Fruit fly (Drosophila melanogaster) whole organism, embryonic: Measurements from ENCODE around the gene CG43367.
A peak's percentile ranks its signal among the peaks of the same experiment; 100 is the strongest.

Experiments
- ATbp ChIP-seq: fragments of 200-800 bp; sonication (Bioruptor generic); optimal IDR thresholded peaks from 2 replicates; lab custom pipeline; 2017; ENCODE audit warnings: missing biosample characterization, mild to moderate bottlenecking, missing genetic modification characterization, missing genetic modification reagents
- Abd-B ChIP-seq: fragments of 200-800 bp; sonication (Bioruptor generic); optimal IDR thresholded peaks from 2 replicates; lab custom pipeline; 2018; ENCODE audit warnings: missing biosample characterization, mild to moderate bottlenecking, missing genetic modification characterization, moderate library complexity
- C15 ChIP-seq: fragments of 200-800 bp; sonication (Bioruptor generic); IDR thresholded peaks from 3 replicates; pipeline ENCODE4 v1.3.6; 2022; ENCODE audit warnings: missing biosample characterization, missing genetic modification characterization
- CG11504 ChIP-seq: fragments of 200-800 bp; sonication (Bioruptor generic); optimal IDR thresholded peaks from 3 replicates; lab custom pipeline; 2019; ENCODE audit warnings: missing biosample characterization, mild to moderate bottlenecking, missing genetic modification characterization, moderate library complexity
- CG12219 ChIP-seq: fragments of 200-800 bp; sonication (Bioruptor generic); optimal IDR thresholded peaks from 3 replicates; lab custom pipeline; 2018; ENCODE audit warnings: missing biosample characterization, mild to moderate bottlenecking, missing genetic modification characterization
- CG12299 ChIP-seq: fragments of 200-800 bp; sonication (Bioruptor generic); optimal IDR thresholded peaks from 2 replicates; lab custom pipeline; 2018; ENCODE audit warnings: missing biosample characterization, mild to moderate bottlenecking, missing genetic modification characterization
- CG1529 ChIP-seq: fragments of 200-800 bp; sonication (Bioruptor generic); optimal IDR thresholded peaks from 3 replicates; lab custom pipeline; 2018; ENCODE audit warnings: missing biosample characterization, missing genetic modification characterization
- CG17829 ChIP-seq: fragments of 200-800 bp; optimal IDR thresholded peaks from 2 replicates; lab custom pipeline; 2019; ENCODE audit warnings: missing biosample characterization, mild to moderate bottlenecking, missing genetic modification characterization, moderate library complexity
- CG17912 ChIP-seq: fragments of 200-800 bp; sonication (Bioruptor generic); optimal IDR thresholded peaks from 2 replicates; lab custom pipeline; 2018; ENCODE audit warnings: missing biosample characterization, mild to moderate bottlenecking, missing genetic modification characterization
- CG1792 ChIP-seq: fragments of 200-800 bp; sonication (Bioruptor generic); optimal IDR thresholded peaks from 2 replicates; lab custom pipeline; 2016; ENCODE audit warnings: missing biosample characterization, missing genetic modification characterization
- CG18599 ChIP-seq: fragments of 200-800 bp; sonication (Bioruptor generic); optimal IDR thresholded peaks from 3 replicates; lab custom pipeline; 2017; ENCODE audit warnings: missing biosample characterization, missing genetic modification characterization, mild to moderate bottlenecking, moderate library complexity, missing genetic modification reagents
- CG2199 ChIP-seq: fragments of 200-800 bp; sonication (Bioruptor generic); IDR thresholded peaks from 3 replicates; pipeline ENCODE4 v1.3.6; 2022; ENCODE audit warnings: missing biosample characterization, missing genetic modification characterization
- CG2875 ChIP-seq: fragments of 200-800 bp; sonication (Bioruptor generic); optimal IDR thresholded peaks from 2 replicates; lab custom pipeline; 2017; ENCODE audit warnings: missing biosample characterization, mild to moderate bottlenecking, missing genetic modification characterization, missing genetic modification reagents
- CG3838 ChIP-seq: fragments of 200-800 bp; sonication (Bioruptor generic); optimal IDR thresholded peaks from 3 replicates; lab custom pipeline; 2016; ENCODE audit warnings: missing biosample characterization, missing genetic modification characterization
- CG4328 ChIP-seq: fragments of 200-800 bp; sonication (Bioruptor generic); optimal IDR thresholded peaks from 3 replicates; lab custom pipeline; 2017; ENCODE audit warnings: missing biosample characterization, missing genetic modification reagents, missing genetic modification characterization
- CG4424 ChIP-seq: fragments of 200-800 bp; sonication (Bioruptor generic); optimal IDR thresholded peaks from 3 replicates; lab custom pipeline; 2016; ENCODE audit warnings: missing biosample characterization, missing genetic modification characterization
- CG4707 ChIP-seq: fragments of 200-800 bp; sonication (Bioruptor generic); optimal IDR thresholded peaks from 2 replicates; lab custom pipeline; 2018; ENCODE audit warnings: missing biosample characterization, mild to moderate bottlenecking, missing genetic modification characterization, moderate library complexity
- CG4854 ChIP-seq: fragments of 200-800 bp; sonication (Bioruptor generic); optimal IDR thresholded peaks from 2 replicates; lab custom pipeline; 2016; ENCODE audit warnings: missing biosample characterization, missing genetic modification characterization, inconsistent platforms
- CG6813 ChIP-seq: fragments of 200-800 bp; sonication (Bioruptor generic); optimal IDR thresholded peaks from 2 replicates; lab custom pipeline; 2017; ENCODE audit warnings: missing biosample characterization, missing genetic modification characterization, mild to moderate bottlenecking, moderate library complexity, missing genetic modification reagents
- CG7372 ChIP-seq: fragments of 200-800 bp; sonication (Bioruptor generic); IDR thresholded peaks from 2 replicates; pipeline ENCODE4 v1.3.6; 2022; ENCODE audit warnings: missing biosample characterization, missing genetic modification characterization
- CG7839 ChIP-seq: fragments of 200-800 bp; sonication (Bioruptor generic); optimal IDR thresholded peaks from 3 replicates; lab custom pipeline; 2018; ENCODE audit warnings: missing biosample characterization, mild to moderate bottlenecking, missing genetic modification characterization, moderate library complexity
- D19A ChIP-seq: fragments of 200-800 bp; optimal IDR thresholded peaks from 3 replicates; lab custom pipeline; 2019; ENCODE audit warnings: missing biosample characterization, mild to moderate bottlenecking, missing genetic modification characterization, moderate library complexity
- Dip3 ChIP-seq: fragments of 200-800 bp; sonication (Bioruptor generic); optimal IDR thresholded peaks from 3 replicates; lab custom pipeline; 2016; ENCODE audit warnings: missing biosample characterization, missing genetic modification characterization
- Dll ChIP-seq: fragments of 200-800 bp; sonication (Bioruptor generic); IDR thresholded peaks from 4 replicates; pipeline ENCODE4 v1.3.6; 2022; ENCODE audit warnings: missing biosample characterization, missing genetic modification characterization; ENCODE audit not compliant: partially characterized antibody
- Fer2 ChIP-seq: fragments of 200-800 bp; sonication (Bioruptor generic); optimal IDR thresholded peaks from 2 replicates; lab custom pipeline; 2018; ENCODE audit warnings: missing biosample characterization, mild to moderate bottlenecking, missing genetic modification characterization, moderate library complexity
- Hmx ChIP-seq: fragments of 200-800 bp; sonication (Bioruptor generic); optimal IDR thresholded peaks from 2 replicates; lab custom pipeline; 2016; ENCODE audit warnings: missing biosample characterization, missing genetic modification characterization
- Meics ChIP-seq: fragments of 200-800 bp; sonication (Bioruptor generic); optimal IDR thresholded peaks from 2 replicates; lab custom pipeline; 2017; ENCODE audit warnings: missing biosample characterization, mild to moderate bottlenecking, missing genetic modification characterization
- Nf-YC ChIP-seq: fragments of 200-800 bp; optimal IDR thresholded peaks from 3 replicates; lab custom pipeline; 2019; ENCODE audit warnings: missing biosample characterization, mild to moderate bottlenecking, missing genetic modification characterization, moderate library complexity
- NfI ChIP-seq: fragments of 200-800 bp; sonication (Bioruptor generic); optimal IDR thresholded peaks from 3 replicates; lab custom pipeline; 2018; ENCODE audit warnings: missing biosample characterization, mild to moderate bottlenecking, missing genetic modification characterization, moderate library complexity
- Oli ChIP-seq: fragments of 200-800 bp; sonication (Bioruptor generic); optimal IDR thresholded peaks from 2 replicates; lab custom pipeline; 2018; ENCODE audit warnings: missing biosample characterization, mild to moderate bottlenecking, missing genetic modification characterization, moderate library complexity
- Sox102F ChIP-seq: fragments of 200-800 bp; sonication (Bioruptor generic); optimal IDR thresholded peaks from 2 replicates; lab custom pipeline; 2018; ENCODE audit warnings: missing biosample characterization, mild to moderate bottlenecking, missing genetic modification characterization, moderate library complexity
- Stat92E ChIP-seq, 3 experiments: fragments of >200 bp in 2 of 3; fragments of 200-800 bp in 1 of 3; sonication (Bioruptor generic) in 1 of 3; optimal IDR thresholded peaks; 2 replicates each; lab custom pipeline; 2017 to 2019; ENCODE audit warnings: missing biosample characterization in 3 of 3, missing genetic modification characterization in 3 of 3, mild to moderate bottlenecking in 1 of 3, moderate library complexity in 1 of 3
- Taf1 ChIP-seq: fragments of 200-800 bp; sonication (Bioruptor generic); IDR thresholded peaks from 2 replicates; pipeline ENCODE4 v1.3.6; 2022; ENCODE audit warnings: missing biosample characterization, missing genetic modification characterization
- YL-1 ChIP-seq: fragments of 200-800 bp; sonication (Bioruptor generic); optimal IDR thresholded peaks from 3 replicates; lab custom pipeline; 2017; ENCODE audit warnings: missing biosample characterization, mild to moderate bottlenecking, missing genetic modification characterization
- amos ChIP-seq: fragments of 200-800 bp; sonication (Bioruptor generic); IDR thresholded peaks from 2 replicates; pipeline ENCODE4 v1.3.6; 2022; ENCODE audit warnings: missing biosample characterization, missing genetic modification characterization; ENCODE audit not compliant: partially characterized antibody
- ash1 ChIP-seq: fragments of 200-800 bp; sonication (Bioruptor generic); optimal IDR thresholded peaks from 2 replicates; lab custom pipeline; 2018; ENCODE audit warnings: missing biosample characterization, mild to moderate bottlenecking, missing genetic modification characterization
- bowl ChIP-seq: fragments of 200-800 bp; sonication (Bioruptor generic); IDR thresholded peaks from 2 replicates; pipeline ENCODE4 v1.3.6; 2022; ENCODE audit warnings: missing biosample characterization, missing genetic modification characterization
- btn ChIP-seq: fragments of 200-800 bp; sonication (Bioruptor generic); optimal IDR thresholded peaks from 2 replicates; lab custom pipeline; 2016; ENCODE audit warnings: missing biosample characterization, missing genetic modification characterization
- cad ChIP-seq: fragments of >200 bp; optimal IDR thresholded peaks from 2 replicates; lab custom pipeline; 2017; ENCODE audit warnings: missing biosample characterization, missing genetic modification characterization
- cwo ChIP-seq: fragments of 200-800 bp; sonication (Bioruptor generic); optimal IDR thresholded peaks from 3 replicates; lab custom pipeline; 2017; ENCODE audit warnings: missing biosample characterization, missing genetic modification characterization, mild to moderate bottlenecking, moderate library complexity, missing genetic modification reagents
- esg ChIP-seq: fragments of 200-800 bp; sonication (Bioruptor generic); conservative IDR thresholded peaks from 2 replicates; pipeline ENCODE4 v1.3.6; 2022; ENCODE audit warnings: missing biosample characterization, missing genetic modification characterization
- ewg ChIP-seq: fragments of 200-800 bp; sonication (Bioruptor generic); optimal IDR thresholded peaks from 3 replicates; lab custom pipeline; 2017; ENCODE audit warnings: mild to moderate bottlenecking, missing biosample characterization, missing genetic modification reagents, missing genetic modification characterization
- fru ChIP-seq: fragments of >200 bp; optimal IDR thresholded peaks from 2 replicates; lab custom pipeline; 2017
- ham ChIP-seq: fragments of 200-800 bp; sonication (Bioruptor generic); IDR thresholded peaks from 2 replicates; pipeline ENCODE4 v1.3.6; 2022; ENCODE audit warnings: missing biosample characterization, missing genetic modification characterization
- lbe ChIP-seq: fragments of 200-800 bp; sonication (Bioruptor generic); optimal IDR thresholded peaks from 2 replicates; lab custom pipeline; 2016; ENCODE audit warnings: missing biosample characterization, mild to moderate bottlenecking, missing genetic modification characterization
- lmd ChIP-seq: fragments of 200-800 bp; sonication (Bioruptor generic); IDR thresholded peaks from 2 replicates; pipeline ENCODE4 v1.3.6; 2022; ENCODE audit warnings: missing biosample characterization, missing genetic modification characterization
- pnt ChIP-seq: fragments of 200-800 bp; sonication (Bioruptor generic); optimal IDR thresholded peaks from 3 replicates; lab custom pipeline; 2016; ENCODE audit warnings: missing biosample characterization, missing genetic modification characterization
- pzg ChIP-seq: fragments of 200-800 bp; sonication (Bioruptor generic); optimal IDR thresholded peaks from 3 replicates; lab custom pipeline; 2018; ENCODE audit warnings: missing biosample characterization, mild to moderate bottlenecking, missing genetic modification characterization, moderate library complexity
- toy ChIP-seq: fragments of 200-800 bp; sonication (Bioruptor generic); IDR thresholded peaks from 2 replicates; pipeline ENCODE4 v1.3.6; 2022; ENCODE audit warnings: missing biosample characterization, missing genetic modification characterization
- vvl ChIP-seq: fragments of 200-800 bp; sonication (Bioruptor generic); IDR thresholded peaks from 2 replicates; pipeline ENCODE4 v1.3.6; 2022; ENCODE audit warnings: missing biosample characterization, missing genetic modification characterization

Gene CG43367

DNA sequence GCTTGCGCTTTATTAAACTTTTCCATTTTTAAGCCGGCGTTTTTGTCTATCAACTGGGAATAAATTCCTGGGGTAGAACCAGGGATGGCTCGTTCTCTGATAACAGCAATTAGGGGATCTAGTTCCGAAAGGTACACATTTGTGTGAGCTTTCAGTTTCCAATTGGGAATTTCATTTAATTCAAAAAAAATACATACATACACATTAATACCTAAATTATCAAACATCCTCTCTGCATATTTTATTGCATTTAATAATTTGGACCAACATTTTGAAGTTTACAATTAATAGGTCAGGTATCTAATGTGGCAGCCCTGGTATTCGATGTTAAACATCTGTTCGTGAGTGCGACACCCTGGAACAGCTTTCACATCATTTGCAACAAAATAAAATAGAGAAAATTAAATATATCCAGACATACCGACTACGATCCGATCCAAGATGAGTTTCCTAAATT, 65.3 kb downstream of the CG43367 start, which contains the start of the genes CG15011 and CG1309 (continued):
- TF ChIP-seq CG17912 (GFP tag; lab: Kevin White, UChicago) (peak; percentile 28), Taf1 (GFP tag; lab: Robert Waterston, UW) (peak; percentile 66), CG2875 (peak; percentile 28), bowl (GFP tag; lab: Robert Waterston, UW) (no peak), ham (GFP tag; lab: Robert Waterston, UW) (0 out of 2 replicates have a peak, but pooled peaks have one; percentile 35), fru (lab: Kevin White, UChicago) (no peak), amos (GFP tag; lab: Robert Waterston, UW) (peak; percentile 11; the same call in 1 of the 2 replicates), CG6813 (GFP tag; lab: Kevin White, UChicago) (no peak), CG4707 (GFP tag; lab: Kevin White, UChicago) (peak; percentile 28), Meics (peak; percentile 77), CG2199 (0 out of 3 replicates have a peak, but pooled peaks have one; percentile 23), Abd-B (GFP tag; lab: Kevin White, UChicago) (peak; percentile 89), CG11504 (tag; lab: Kevin White, UChicago) (peak; percentile 84), btn (GFP tag; lab: Kevin White, UChicago) (peak; percentile 59), pzg (peak; percentile 65), NfI (peak; percentile 78), CG17829 (tag; lab: Kevin White, UChicago) (peak; percentile 90), Hmx (GFP tag; lab: Kevin White, UChicago) (peak; percentile 72), C15 (GFP tag; lab: Robert Waterston, UW) (peak; percentile 60; the same call in 1 of the 3 replicates), CG12219 (GFP tag; lab: Kevin White, UChicago) (peak; percentile 50), cad (GFP tag; lab: Kevin White, UChicago) (no peak), cwo (GFP tag; lab: Kevin White, UChicago) (peak; percentile 35), Nf-YC (tag; lab: Kevin White, UChicago) (peak; percentile 79), CG12299 (peak; percentile 67), toy (GFP tag; lab: Robert Waterston, UW) (no peak), CG7839 (peak; percentile 85), CG4424 (GFP tag; lab: Kevin White, UChicago) (peak; percentile 86), CG4854 (GFP tag; lab: Kevin White, UChicago) (peak; percentile 81), Sox102F (GFP tag; lab: Kevin White, UChicago) (peak; percentile 81), ash1 (GFP tag; lab: Kevin White, UChicago) (no peak), vvl (GFP tag; lab: Robert Waterston, UW) (peak; percentile 84), Fer2 (tag; lab: Kevin White, UChicago) (peak; percentile 78), pnt (peak; percentile 67), CG4328 (GFP tag; lab: Kevin White, UChicago) (peak; percentile 76), CG7372 (GFP tag; lab: Robert Waterston, UW) (peak; percentile 80), CG18599 (GFP tag; lab: Kevin White, UChicago) (peak; percentile 83), CG3838 (GFP tag; lab: Kevin White, UChicago) (peak; percentile 64), YL-1 (GFP tag; lab: Kevin White, UChicago) (peak; percentile 90), esg (GFP tag; lab: Robert Waterston, UW) (peak; percentile 72), D19A (tag; lab: Kevin White, UChicago) (peak; percentile 75), lbe (peak; percentile 70), Dll (GFP tag; lab: Robert Waterston, UW) (peak; percentile 59; the same call in 2 of the 4 replicates), lmd (GFP tag; lab: Robert Waterston, UW) (peak; percentile 83), Stat92E (GFP tag; optimal IDR thresholded peaks at IDR 0.05; lab: Kevin White, UChicago) (peak in 1 of 3 experiments; percentile 35), Dip3 (GFP tag; lab: Kevin White, UChicago) (peak; percentile 80), Oli (tag; lab: Kevin White, UChicago) (peak; percentile 67), ewg (GFP tag; lab: Kevin White, UChicago) (peak; percentile 42), CG1792 (GFP tag; lab: Kevin White, UChicago) (peak; percentile 73), CG1529 (GFP tag; lab: Kevin White, UChicago) (peak; percentile 55), ATbp (peak; percentile 41)
